Fruit fly (Drosophila melanogaster) whole organism, wandering third instar larva: Measurements from ENCODE around the gene Hrb27C.
A peak's percentile ranks its signal among the peaks of the same experiment; 100 is the strongest.

Experiments
- Dfd ChIP-seq: fragments of >200 bp; optimal IDR thresholded peaks from 2 replicates; lab custom pipeline; 2017; ENCODE audit warnings: missing biosample characterization, missing genetic modification characterization
- Myc ChIP-seq: fragments of >200 bp; optimal IDR thresholded peaks from 2 replicates; lab custom pipeline; 2017
- OdsH ChIP-seq: fragments of 200-800 bp; sonication (Bioruptor generic); optimal IDR thresholded peaks from 2 replicates; lab custom pipeline; 2016; ENCODE audit warnings: missing biosample characterization, mild to moderate bottlenecking, missing genetic modification characterization
- Sp1 ChIP-seq: fragments of 200-800 bp; sonication (Bioruptor generic); optimal IDR thresholded peaks from 3 replicates; lab custom pipeline; 2019; ENCODE audit warnings: missing biosample characterization, mild to moderate bottlenecking, missing genetic modification characterization, moderate library complexity
- br ChIP-seq: fragments of 200-800 bp; sonication (Bioruptor generic); optimal IDR thresholded peaks from 2 replicates; lab custom pipeline; 2016; ENCODE audit warnings: missing biosample characterization, missing genetic modification characterization
- h ChIP-seq: fragments of 200-800 bp; sonication (Bioruptor generic); optimal IDR thresholded peaks from 3 replicates; lab custom pipeline; 2016; ENCODE audit warnings: missing biosample characterization, mild to moderate bottlenecking, missing genetic modification characterization
- pan ChIP-seq: fragments of >200 bp; optimal IDR thresholded peaks from 2 replicates; lab custom pipeline; 2017
- sage ChIP-seq: fragments of 200-800 bp; sonication (Bioruptor generic); optimal IDR thresholded peaks from 2 replicates; lab custom pipeline; 2016; ENCODE audit warnings: missing biosample characterization, mild to moderate bottlenecking, missing genetic modification characterization

DNA sequence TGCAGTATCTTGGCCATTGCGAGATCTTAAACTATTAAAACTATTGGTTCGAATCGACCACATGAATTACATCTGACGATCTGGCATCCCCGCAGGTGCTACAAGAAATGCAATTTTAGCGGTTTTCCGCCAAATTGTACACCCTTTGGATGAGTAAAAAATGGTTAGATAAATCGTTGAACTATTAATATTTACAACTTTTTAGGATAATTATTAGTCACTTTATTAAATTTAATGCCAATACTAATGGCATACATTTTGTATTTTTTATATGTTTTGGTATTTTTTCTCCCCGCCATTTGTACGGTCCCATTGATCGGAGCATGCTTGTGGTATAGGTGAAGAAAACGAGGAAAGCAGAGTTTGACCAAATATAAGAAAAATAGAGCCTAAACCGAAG lies 12.7 kb upstream of the Hrb27C start, which contains the start of the genes Polr1F and Rat1:
- TF ChIP-seq sage (GFP tag; lab: Kevin White, UChicago) (no peak), br (GFP tag; lab: Kevin White, UChicago) (no peak), pan (no peak), Myc (lab: Kevin White, UChicago) (peak; percentile 89), OdsH (GFP tag; lab: Kevin White, UChicago) (no peak), h (no peak), Dfd (GFP tag; lab: Kevin White, UChicago) (no peak), Sp1 (no peak)
